Worm (Caenorhabditis elegans) whole organism, early embryonic: ENCODE data around the gene mrpl-36.

Experiments
- B0310.2 ChIP-seq: sonication (generic microtip); optimal IDR thresholded peaks from 2 replicates; lab custom pipeline; 2016; ENCODE audit warnings: mild to moderate bottlenecking, missing genetic modification characterization, missing compliant biosample characterization
- ama-1 ChIP-seq: fragments of 150-350 bp; optimal IDR thresholded peaks from 2 replicates; lab custom pipeline; 2014
- ceh-13 ChIP-seq: fragments of 200-800 bp; sonication (Bioruptor generic); optimal IDR thresholded peaks from 2 replicates; lab custom pipeline; 2018; ENCODE audit warnings: mild to moderate bottlenecking, missing genetic modification characterization, missing compliant biosample characterization
- ceh-36 ChIP-seq: sonication (generic microtip); optimal IDR thresholded peaks from 2 replicates; lab custom pipeline; 2016; ENCODE audit warnings: missing genetic modification characterization, inconsistent platforms, missing compliant biosample characterization
- ets-7 ChIP-seq: sonication (generic microtip); optimal IDR thresholded peaks from 2 replicates; lab custom pipeline; 2016; ENCODE audit warnings: missing genotype, missing genetic modification characterization, missing compliant biosample characterization
- hmbx-1 ChIP-seq: sonication (generic microtip); optimal IDR thresholded peaks from 2 replicates; lab custom pipeline; 2016; ENCODE audit warnings: mild to moderate bottlenecking, missing genetic modification characterization, missing compliant biosample characterization
- hmg-4 ChIP-seq: fragments of 200-800 bp; sonication (Bioruptor generic); optimal IDR thresholded peaks from 2 replicates; lab custom pipeline; 2018; ENCODE audit warnings: mild to moderate bottlenecking, missing genetic modification characterization, missing compliant biosample characterization
- pes-1 ChIP-seq: fragments of 200-800 bp; sonication (Bioruptor generic); IDR thresholded peaks from 2 replicates; pipeline ENCODE4 v1.3.6; 2022; ENCODE audit warnings: missing genetic modification reagents, missing genetic modification characterization, missing compliant biosample characterization
- scrt-1 ChIP-seq: fragments of 200-800 bp; sonication (Bioruptor generic); IDR thresholded peaks from 2 replicates; pipeline ENCODE4 v1.3.6; 2022; ENCODE audit warnings: missing genetic modification characterization, missing compliant biosample characterization
- sea-1 ChIP-seq: fragments of 200-800 bp; sonication (Bioruptor generic); conservative IDR thresholded peaks from 2 replicates; pipeline ENCODE4 v1.3.6; 2022; ENCODE audit warnings: missing genetic modification characterization, missing compliant biosample characterization
- tbx-11 ChIP-seq: fragments of 200-800 bp; sonication (Bioruptor generic); IDR thresholded peaks from 2 replicates; pipeline ENCODE4 v1.3.6; 2022; ENCODE audit warnings: missing genetic modification characterization, missing compliant biosample characterization
- tbx-37 ChIP-seq: fragments of 200-800 bp; sonication (Bioruptor generic); conservative IDR thresholded peaks from 2 replicates; pipeline ENCODE4 v1.3.6; 2022; ENCODE audit warnings: missing genetic modification reagents, missing genetic modification characterization, missing compliant biosample characterization
- tra-4 ChIP-seq: sonication (generic microtip); optimal IDR thresholded peaks from 2 replicates; lab custom pipeline; 2017; ENCODE audit warnings: missing genetic modification characterization, missing compliant biosample characterization

DNA sequence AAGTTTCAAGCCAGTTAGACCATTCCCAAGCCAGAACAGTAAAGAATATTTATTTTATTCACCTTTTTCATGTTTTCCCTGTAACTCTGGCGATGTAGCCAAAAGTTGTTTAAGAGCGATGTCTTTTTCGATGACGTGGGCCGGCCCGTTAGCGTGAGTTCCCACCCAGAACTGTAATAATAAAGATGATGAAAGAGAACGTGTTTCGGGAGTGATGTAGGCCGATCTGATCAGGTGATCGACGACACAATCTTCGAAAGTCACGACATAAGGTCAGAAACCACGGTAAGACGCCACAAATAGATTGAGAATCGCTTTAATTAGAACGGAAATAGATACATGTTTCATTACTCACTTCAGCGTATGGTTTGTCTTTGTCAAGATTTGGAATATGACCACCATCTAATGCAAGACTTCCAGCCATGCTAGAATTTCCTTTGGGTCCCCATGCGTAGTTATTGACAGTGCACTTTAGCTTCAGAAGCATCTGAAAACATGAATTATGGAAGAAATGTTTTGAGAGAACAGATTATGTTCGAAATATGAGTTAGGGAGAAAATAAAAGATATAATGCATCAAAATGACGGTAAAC lies 40.9 kb downstream of the mrpl-36 start, which contains the start of gene ZK632.4:
- no peak for TF ChIP-seq ceh-36 (tag; lab: Kevin White, UChicago)
- no peak for TF ChIP-seq tra-4 (tag; lab: Kevin White, UChicago)
- TF ChIP-seq scrt-1 (GFP tag; lab: Robert Waterston, UW), result no peak
- TF ChIP-seq ama-1 (lab: Kevin White, UChicago), result no peak
- no peak for TF ChIP-seq ceh-13 (GFP tag; lab: Kevin White, UChicago)
- TF ChIP-seq hmbx-1 (tag; lab: Kevin White, UChicago), result no peak
- no peak for TF ChIP-seq tbx-37 (GFP tag; lab: Robert Waterston, UW)
- no peak for TF ChIP-seq pes-1 (GFP tag; lab: Robert Waterston, UW)
- TF ChIP-seq B0310.2 (tag; lab: Kevin White, UChicago), result no peak
- TF ChIP-seq ets-7, result no peak
- TF ChIP-seq tbx-11, result no peak
- TF ChIP-seq hmg-4 (GFP tag; lab: Kevin White, UChicago), result no peak
- no peak for TF ChIP-seq sea-1 (GFP tag; lab: Robert Waterston, UW)
